Fruit fly (Drosophila melanogaster): ENCODE results near the gene IFT46.
A peak's percentile ranks its signal among the peaks of the same experiment; 100 is the strongest.

IFT46 gene

dm6 chr2L:18626987-18627386 is 11.1 kb upstream of the IFT46 start (continued):
- TF ChIP-seq CG3847 (GFP tag; IDR thresholded peaks at IDR 0.05) (0 out of 2 replicates have a peak, but pooled peaks have one; percentile 37), gt (GFP tag; IDR thresholded peaks at IDR 0.05) (no peak), CG31441 (GFP tag; IDR thresholded peaks at IDR 0.05) (peak; percentile 59; the same call in 1 of the 2 replicates), Ets97D (GFP tag; optimal IDR thresholded peaks at IDR 0.05) (peak; percentile 51), BtbVII (GFP tag; optimal IDR thresholded peaks at IDR 0.05) (peak; percentile 90), Hey (tag; optimal IDR thresholded peaks at IDR 0.05) (peak; percentile 79), pzg (GFP tag; optimal IDR thresholded peaks at IDR 0.05) (no peak), CG30431 (GFP tag; optimal IDR thresholded peaks at IDR 0.05) (no peak), CG13894 (tag; optimal IDR thresholded peaks at IDR 0.05) (peak; percentile 77), croc (GFP tag; conservative IDR thresholded peaks at IDR 0.05) (no peak), CG7963 (GFP tag; IDR thresholded peaks at IDR 0.05; ENCODE audit: partially characterized antibody) (no peak), CG6813 (GFP tag; optimal IDR thresholded peaks at IDR 0.05) (peak; percentile 91), Sox102F (GFP tag; optimal IDR thresholded peaks at IDR 0.05) (peak; percentile 80), CG13424 (tag; optimal IDR thresholded peaks at IDR 0.05) (peak; percentile 70), da (GFP tag; optimal IDR thresholded peaks at IDR 0.05) (peak; percentile 79), CG8478 (optimal IDR thresholded peaks at IDR 0.05) (no peak), CG10565 (GFP tag; optimal IDR thresholded peaks at IDR 0.05) (no peak), CG9817 (tag; optimal IDR thresholded peaks at IDR 0.05) (peak; percentile 60), Dref (GFP tag; IDR thresholded peaks at IDR 0.05) (no peak), wek (GFP tag; optimal IDR thresholded peaks at IDR 0.05) (peak; percentile 80), CG12769 (tag; optimal IDR thresholded peaks at IDR 0.05) (peak; percentile 75), CG11456 (GFP tag; IDR thresholded peaks at IDR 0.05) (peak; percentile 28; the same call in 2 of the 3 replicates), CG18476 (GFP tag; optimal IDR thresholded peaks at IDR 0.05) (peak; percentile 75), CG4707 (GFP tag; optimal IDR thresholded peaks at IDR 0.05) (peak; percentile 84), tio (GFP tag; optimal IDR thresholded peaks at IDR 0.05) (peak; percentile 56), CG12299 (tag; optimal IDR thresholded peaks at IDR 0.05) (peak; percentile 83), Ets65A (GFP tag) (peak; percentile 78), CG13775 (GFP tag; optimal IDR thresholded peaks at IDR 0.05) (peak; percentile 49), Trl (optimal IDR thresholded peaks at IDR 0.05) (peak in 1 of 2 experiments; percentile 0), Trl (GFP tag; optimal IDR thresholded peaks at IDR 0.05) (peak; percentile 85), CG16863 (GFP tag; optimal IDR thresholded peaks at IDR 0.05) (peak; percentile 81), p53 (GFP tag; optimal IDR thresholded peaks at IDR 0.05) (peak; percentile 61), HLH4C (GFP tag; IDR thresholded peaks at IDR 0.05; ENCODE audit: partially characterized antibody) (no peak), Fer2 (tag; optimal IDR thresholded peaks at IDR 0.05) (peak; percentile 58), Meics (GFP tag; optimal IDR thresholded peaks at IDR 0.05) (peak; percentile 85), bcd (GFP tag; optimal IDR thresholded peaks at IDR 0.05) (peak; percentile 81), B-H2 (GFP tag; optimal IDR thresholded peaks at IDR 0.05) (peak; percentile 82), slp2 (GFP tag; optimal IDR thresholded peaks at IDR 0.05) (peak; percentile 66), C15 (GFP tag; IDR thresholded peaks at IDR 0.05) (peak; percentile 56; the same call in 1 of the 3 replicates), CG31365 (tag; optimal IDR thresholded peaks at IDR 0.05) (peak; percentile 65), CG34376 (GFP tag; optimal IDR thresholded peaks at IDR 0.05) (peak; percentile 86), Neu2 (GFP tag; optimal IDR thresholded peaks at IDR 0.05; ENCODE audit: borderline replicate concordance) (no peak), Opbp (GFP tag; IDR thresholded peaks at IDR 0.05; ENCODE audit: partially characterized antibody) (no peak), twi (tag; optimal IDR thresholded peaks at IDR 0.05) (peak; percentile 42), ro (GFP tag; IDR thresholded peaks at IDR 0.05) (no peak), BEAF-32 (GFP tag; optimal IDR thresholded peaks at IDR 0.05) (no peak), Dip3 (GFP tag; optimal IDR thresholded peaks at IDR 0.05) (peak; percentile 54), gfzf (GFP tag; optimal IDR thresholded peaks at IDR 0.05) (peak; percentile 6), Oli (tag; optimal IDR thresholded peaks at IDR 0.05) (peak; percentile 47), btn (GFP tag; optimal IDR thresholded peaks at IDR 0.05) (peak; percentile 65), mirr (GFP tag; optimal IDR thresholded peaks at IDR 0.05) (peak; percentile 68)
